Fruit fly (Drosophila melanogaster) whole organism, wandering third instar larva: ENCODE results near the gene Sec22.

Experiments used
- Dfd ChIP-seq: fragments of >200 bp; optimal IDR thresholded peaks from 2 replicates; lab custom pipeline; 2017; ENCODE audit warnings: missing biosample characterization, missing genetic modification characterization
- OdsH ChIP-seq: fragments of 200-800 bp; sonication (Bioruptor generic); optimal IDR thresholded peaks from 2 replicates; lab custom pipeline; 2016; ENCODE audit warnings: missing biosample characterization, mild to moderate bottlenecking, missing genetic modification characterization
- usp ChIP-seq: fragments of >200 bp; optimal IDR thresholded peaks from 2 replicates; lab custom pipeline; 2017; ENCODE audit warnings: missing biosample characterization, missing genetic modification characterization

DNA sequence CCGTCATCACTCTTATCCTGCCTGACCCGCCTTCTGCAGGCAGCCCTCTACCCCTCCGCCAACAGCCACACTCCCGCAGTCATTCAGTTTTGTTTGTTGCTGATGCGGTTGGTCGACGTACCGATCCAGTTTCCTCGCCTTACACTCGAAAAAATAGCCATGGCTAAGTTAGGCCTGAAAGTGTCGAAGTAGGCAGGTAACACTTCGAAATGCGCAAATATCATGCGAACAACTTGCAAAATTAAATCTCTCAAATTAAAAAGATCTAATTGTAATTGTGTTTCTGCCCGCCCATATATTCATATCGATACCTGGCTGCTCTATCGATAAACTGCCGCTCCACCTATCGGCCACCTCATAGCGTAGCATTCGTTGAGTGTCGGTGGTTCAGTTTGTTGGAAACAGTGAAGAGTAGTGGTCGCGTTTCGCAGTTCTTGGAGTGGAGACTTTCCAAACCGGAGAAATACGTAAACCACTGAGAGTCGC lies 36.2 kb upstream of the Sec22 start, which contains the start of gene fz3:
- TF ChIP-seq Dfd (GFP tag; lab: Kevin White, UChicago) = no peak
- TF ChIP-seq usp = no peak
- TF ChIP-seq OdsH = peak; percentile 64
